Worm (Caenorhabditis elegans): ENCODE data around the gene ZK1010.4.

DNA sequence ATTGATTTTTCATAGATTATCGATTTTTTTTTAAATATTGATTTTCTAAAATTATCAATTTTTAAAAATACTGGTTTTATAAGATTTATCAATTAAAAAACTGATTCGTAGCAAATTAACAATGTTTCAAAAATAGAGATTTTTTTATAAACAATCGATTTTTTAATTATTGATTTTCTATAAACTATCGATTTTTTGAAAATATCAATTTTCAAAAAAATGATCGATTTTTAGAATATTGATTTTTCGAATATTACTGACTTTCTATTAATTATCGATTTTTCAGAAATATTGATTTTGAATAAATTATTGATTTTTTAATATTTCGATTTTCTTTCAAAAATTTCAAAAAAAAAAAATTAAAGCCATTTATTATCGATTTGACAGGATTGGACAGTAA is 28.3 kb upstream of the ZK1010.4 start:
- TF ChIP-seq zag-1 (tag; optimal IDR thresholded peaks at IDR 0.05), result no peak
- TF ChIP-seq aly-2 (tag; optimal IDR thresholded peaks at IDR 0.05), result no peak
